Worm (Caenorhabditis elegans) whole organism, mixed stage, embryonic: ENCODE results near the gene trpa-1.
A peak's percentile ranks its signal among the peaks of the same experiment; 100 is the strongest.

Source experiments
- M03D4.4 ChIP-seq: sonication (generic microtip); optimal IDR thresholded peaks from 2 replicates; lab custom pipeline; 2017; ENCODE audit warnings: mild to moderate bottlenecking, missing genetic modification characterization, missing compliant biosample characterization
- bed-3 ChIP-seq: fragments of 200-800 bp; sonication (Bioruptor generic); optimal IDR thresholded peaks from 3 replicates; lab custom pipeline; 2018; ENCODE audit warnings: mild to moderate bottlenecking, missing genetic modification characterization, moderate library complexity, missing compliant biosample characterization
- blmp-1 ChIP-seq: fragments of 150-350 bp; optimal IDR thresholded peaks from 2 replicates; lab custom pipeline; 2014; ENCODE audit warnings: missing biosample characterization, missing genetic modification characterization
- ceh-39 ChIP-seq: fragments of 150-350 bp; optimal IDR thresholded peaks from 2 replicates; lab custom pipeline; 2014; ENCODE audit warnings: missing biosample characterization, missing genetic modification characterization
- ceh-43 ChIP-seq: fragments of 200-800 bp; sonication (Bioruptor generic); optimal IDR thresholded peaks from 2 replicates; lab custom pipeline; 2018; ENCODE audit warnings: mild to moderate bottlenecking, missing genetic modification characterization, moderate library complexity, missing compliant biosample characterization
- ces-1 ChIP-seq: fragments of 150-350 bp; optimal IDR thresholded peaks from 2 replicates; lab custom pipeline; 2014; ENCODE audit warnings: missing biosample characterization, missing genetic modification reagents, missing genetic modification characterization
- cnd-1 ChIP-seq: fragments of 200-800 bp; sonication (Bioruptor generic); optimal IDR thresholded peaks from 2 replicates; lab custom pipeline; 2018; ENCODE audit warnings: mild to moderate bottlenecking, missing genetic modification characterization, missing compliant biosample characterization
- elt-1 ChIP-seq: sonication (generic microtip); optimal IDR thresholded peaks from 2 replicates; lab custom pipeline; 2017; ENCODE audit warnings: missing genetic modification characterization, mild to moderate bottlenecking, missing compliant biosample characterization, antibody characterized with exemption, moderate library complexity, borderline replicate concordance; ENCODE audit not compliant: insufficient read depth
- elt-3 ChIP-seq: fragments of 150-350 bp; optimal IDR thresholded peaks from 2 replicates; lab custom pipeline; 2014; ENCODE audit warnings: missing biosample characterization, missing genetic modification characterization
- flh-1 ChIP-seq: fragments of 200-800 bp; sonication (Bioruptor generic); optimal IDR thresholded peaks from 2 replicates; lab custom pipeline; 2018; ENCODE audit warnings: mild to moderate bottlenecking, missing genetic modification characterization, moderate library complexity, missing compliant biosample characterization
- ham-2 ChIP-seq: fragments of 200-800 bp; sonication (Bioruptor generic); optimal IDR thresholded peaks from 2 replicates; lab custom pipeline; 2018; ENCODE audit warnings: mild to moderate bottlenecking, missing genetic modification characterization, missing compliant biosample characterization
- hlh-1 ChIP-seq: fragments of 150-350 bp; optimal IDR thresholded peaks from 2 replicates; lab custom pipeline; 2014; ENCODE audit warnings: missing biosample characterization, missing genetic modification reagents, missing genetic modification characterization
- lin-13 ChIP-seq: fragments of 150-350 bp; optimal IDR thresholded peaks from 2 replicates; lab custom pipeline; 2014; ENCODE audit warnings: missing biosample characterization, missing genetic modification characterization
- lin-32 ChIP-seq: fragments of 200-800 bp; sonication (Bioruptor generic); optimal IDR thresholded peaks from 2 replicates; lab custom pipeline; 2018; ENCODE audit warnings: mild to moderate bottlenecking, missing genetic modification characterization, missing compliant biosample characterization
- lsy-2 ChIP-seq: fragments of 150-350 bp; optimal IDR thresholded peaks from 2 replicates; lab custom pipeline; 2014; ENCODE audit warnings: missing biosample characterization, missing genetic modification characterization
- mab-5 ChIP-seq: fragments of 150-350 bp; optimal IDR thresholded peaks from 2 replicates; lab custom pipeline; 2014; ENCODE audit warnings: missing biosample characterization, missing genetic modification characterization
- mep-1 ChIP-seq: fragments of 150-350 bp; optimal IDR thresholded peaks from 2 replicates; lab custom pipeline; 2017; ENCODE audit warnings: missing biosample characterization, missing genetic modification reagents, missing genetic modification characterization, inconsistent platforms
- mls-2 ChIP-seq: sonication (generic microtip); optimal IDR thresholded peaks from 2 replicates; lab custom pipeline; 2016; ENCODE audit warnings: mild to moderate bottlenecking, missing genetic modification characterization, moderate library complexity, missing compliant biosample characterization
- nhr-12 ChIP-seq: fragments of 150-350 bp; optimal IDR thresholded peaks from 2 replicates; lab custom pipeline; 2014; ENCODE audit warnings: missing biosample characterization, missing genetic modification characterization
- nhr-2 ChIP-seq: fragments of 150-350 bp; optimal IDR thresholded peaks from 2 replicates; lab custom pipeline; 2014; ENCODE audit warnings: missing biosample characterization, missing genetic modification characterization
- nhr-237 ChIP-seq: fragments of 150-350 bp; optimal IDR thresholded peaks from 2 replicates; lab custom pipeline; 2014; ENCODE audit warnings: missing biosample characterization, missing genetic modification characterization
- nhr-28 ChIP-seq: fragments of 150-350 bp; optimal IDR thresholded peaks from 2 replicates; lab custom pipeline; 2014; ENCODE audit warnings: missing biosample characterization, missing genetic modification characterization
- nhr-76 ChIP-seq: sonication (generic microtip); optimal IDR thresholded peaks from 2 replicates; lab custom pipeline; 2017; ENCODE audit warnings: missing biosample characterization, missing genetic modification characterization
- pha-4 ChIP-seq: fragments of 150-350 bp; optimal IDR thresholded peaks from 2 replicates; lab custom pipeline; 2018; ENCODE audit warnings: missing biosample characterization, missing genetic modification reagents, missing genetic modification characterization
- sem-2 ChIP-seq: fragments of 200-800 bp; sonication (Bioruptor generic); optimal IDR thresholded peaks from 2 replicates; lab custom pipeline; 2018; ENCODE audit warnings: mild to moderate bottlenecking, missing genetic modification characterization, missing compliant biosample characterization
- snpc-4 ChIP-seq: fragments of 150-350 bp; optimal IDR thresholded peaks from 2 replicates; lab custom pipeline; 2014; ENCODE audit warnings: missing biosample characterization, missing genetic modification characterization
- sptf-1 ChIP-seq: sonication (generic microtip); optimal IDR thresholded peaks from 2 replicates; lab custom pipeline; 2017; ENCODE audit warnings: mild to moderate bottlenecking, missing genetic modification characterization, moderate library complexity, missing compliant biosample characterization
- tbx-8 ChIP-seq: fragments of 200-800 bp; sonication (Bioruptor generic); optimal IDR thresholded peaks from 2 replicates; lab custom pipeline; 2018; ENCODE audit warnings: mild to moderate bottlenecking, missing genetic modification characterization, moderate library complexity, missing compliant biosample characterization
- unc-120 ChIP-seq: sonication (generic microtip); optimal IDR thresholded peaks from 2 replicates; lab custom pipeline; 2017; ENCODE audit warnings: missing genetic modification characterization, missing compliant biosample characterization; ENCODE audit not compliant: poor library complexity, severe bottlenecking
- unc-39 ChIP-seq: fragments of 150-350 bp; optimal IDR thresholded peaks from 2 replicates; lab custom pipeline; 2014; ENCODE audit warnings: missing biosample characterization, missing genetic modification characterization
- unc-62 ChIP-seq: fragments of 150-350 bp; optimal IDR thresholded peaks from 2 replicates; lab custom pipeline; 2014; ENCODE audit warnings: missing biosample characterization, missing genetic modification reagents, missing genetic modification characterization
- zip-8 ChIP-seq: fragments of 150-350 bp; optimal IDR thresholded peaks from 2 replicates; lab custom pipeline; 2014; ENCODE audit warnings: missing biosample characterization, missing genetic modification characterization
- ztf-11 ChIP-seq: fragments of 150-350 bp; optimal IDR thresholded peaks from 2 replicates; lab custom pipeline; 2014; ENCODE audit warnings: missing biosample characterization, missing genetic modification characterization

Gene trpa-1

ce11 chrIV:11885313-11885712 lies 21.0 kb downstream of the trpa-1 start, which contains the start of gene let-653:
TSS of gene let-653 (plus strand) at chrIV:11885613.
- TF ChIP-seq unc-39 (no peak), blmp-1 (tag; lab: Kevin White, UChicago) (peak; percentile 27)

- TF ChIP-seq nhr-76 (tag; lab: Kevin White, UChicago) (no peak), nhr-2 (tag; lab: Kevin White, UChicago) (no peak), unc-62 (GFP tag; lab: Kevin White, UChicago) (no peak), lin-13 (tag; lab: Kevin White, UChicago) (no peak), ztf-11 (no peak), snpc-4 (tag; lab: Kevin White, UChicago) (no peak), cnd-1 (tag; lab: Kevin White, UChicago) (no peak), flh-1 (no peak), mab-5 (no peak), blmp-1 (tag; lab: Kevin White, UChicago) (no peak), nhr-12 (no peak), nhr-28 (tag; lab: Kevin White, UChicago) (no peak), hlh-1 (tag; lab: Kevin White, UChicago) (no peak), ceh-39 (no peak), sptf-1 (tag; lab: Kevin White, UChicago) (no peak), M03D4.4 (no peak), nhr-237 (tag; lab: Kevin White, UChicago) (no peak), lsy-2 (tag; lab: Kevin White, UChicago) (no peak), unc-39 (no peak)
Observed at ce11 chrIV:11892545-11892944, 28.2 kb downstream of the trpa-1 start.

- TF ChIP-seq ham-2 (GFP tag; lab: Kevin White, UChicago) = no peak
- TF ChIP-seq ceh-43 = no peak
- TF ChIP-seq pha-4 (tag; lab: Kevin White, UChicago) = no peak
- no peak for TF ChIP-seq zip-8 (tag; lab: Kevin White, UChicago)
Observed at ce11 chrIV:11893336-11893735, 29.0 kb downstream of the trpa-1 start.

- no peak for TF ChIP-seq mep-1
- TF ChIP-seq nhr-76 (tag; lab: Kevin White, UChicago) = no peak
- TF ChIP-seq tbx-8 (GFP tag; lab: Kevin White, UChicago) = no peak
- TF ChIP-seq ceh-39 = no peak
- no peak for TF ChIP-seq sem-2 (GFP tag; lab: Kevin White, UChicago)
- no peak for TF ChIP-seq lin-13 (tag; lab: Kevin White, UChicago)
- TF ChIP-seq mls-2 (tag; lab: Kevin White, UChicago) = no peak
- TF ChIP-seq unc-62 (GFP tag; lab: Kevin White, UChicago) = no peak
- no peak for TF ChIP-seq unc-39
- no peak for TF ChIP-seq flh-1
Observed at ce11 chrIV:11897710-11898109, 33.4 kb downstream of the trpa-1 start.

ce11 chrIV:11899358-11899757 lies 35.0 kb downstream of the trpa-1 start, which contains the start of gene nhr-43:
TSS of gene nhr-43 (plus strand) at chrIV:11899590.
- TF ChIP-seq ztf-11 (no peak), ham-2 (GFP tag; lab: Kevin White, UChicago) (peak; percentile 12)

- TF ChIP-seq elt-3 (tag; lab: Kevin White, UChicago) = no peak
- peak; percentile 66 for TF ChIP-seq elt-1 (tag; lab: Kevin White, UChicago)
Observed at ce11 chrIV:11900399-11900798, 36.1 kb downstream of the trpa-1 start.

ce11 chrIV:11901215-11901614 lies 36.9 kb downstream of the trpa-1 start:
- no peak for TF ChIP-seq mab-5
- no peak for TF ChIP-seq lin-13 (tag; lab: Kevin White, UChicago)
- no peak for TF ChIP-seq nhr-12
- no peak for TF ChIP-seq unc-120 (tag; lab: Kevin White, UChicago)
- no peak for TF ChIP-seq unc-39
- TF ChIP-seq ceh-43 = no peak
- TF ChIP-seq ham-2 (GFP tag; lab: Kevin White, UChicago) = no peak
- TF ChIP-seq hlh-1 (tag; lab: Kevin White, UChicago) = no peak
- no peak for TF ChIP-seq elt-3 (tag; lab: Kevin White, UChicago)
- no peak for TF ChIP-seq pha-4 (tag; lab: Kevin White, UChicago)
- TF ChIP-seq mls-2 (tag; lab: Kevin White, UChicago) = no peak
- TF ChIP-seq bed-3 (GFP tag; lab: Kevin White, UChicago) = no peak
- no peak for TF ChIP-seq ces-1 (GFP tag; lab: Kevin White, UChicago)
- TF ChIP-seq tbx-8 (GFP tag; lab: Kevin White, UChicago) = no peak
- no peak for TF ChIP-seq nhr-76 (tag; lab: Kevin White, UChicago)
- no peak for TF ChIP-seq blmp-1 (tag; lab: Kevin White, UChicago)
- TF ChIP-seq ceh-39 = no peak
- no peak for TF ChIP-seq lin-32
- TF ChIP-seq sem-2 (GFP tag; lab: Kevin White, UChicago) = no peak
- no peak for TF ChIP-seq lsy-2 (tag; lab: Kevin White, UChicago)
